Fruit fly (Drosophila melanogaster) Kc167 (cell line): ENCODE results near the gene Sap47.

ENCODE experiments used
- Sin3A ChIP-seq: fragments of >200 bp; optimal IDR thresholded peaks from 2 replicates; lab custom pipeline; 2018; ENCODE audit warnings: missing external identifiers
- psq ChIP-seq: fragments of >200 bp; optimal IDR thresholded peaks from 2 replicates; lab custom pipeline; 2017; ENCODE audit warnings: missing external identifiers
- ttk ChIP-seq: sonication (Bioruptor generic); optimal IDR thresholded peaks from 2 replicates; lab custom pipeline; 2017; ENCODE audit warnings: missing external identifiers

DNA sequence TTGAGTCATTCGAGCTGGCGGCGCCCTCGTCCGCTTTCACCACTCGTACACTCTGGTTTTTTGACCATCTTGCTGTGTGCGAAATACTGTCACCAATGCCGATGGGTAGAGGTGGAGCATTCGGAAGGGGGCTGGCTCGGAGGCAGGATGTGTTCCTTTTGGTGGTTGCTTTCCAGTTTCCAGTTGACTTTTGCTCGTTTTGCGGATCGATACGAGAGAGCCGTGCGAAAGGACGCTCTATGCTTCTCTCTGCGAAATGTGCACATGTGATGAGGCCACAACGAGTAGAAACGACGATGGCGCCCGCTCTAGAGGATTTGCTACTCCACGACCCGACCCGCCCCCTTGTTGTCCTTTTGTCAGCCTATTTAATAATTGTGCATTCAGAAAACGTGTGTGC is 2.8 kb downstream of the Sap47 start:
- no peak for TF ChIP-seq Sin3A (lab: Kevin White, UChicago)
- no peak for TF ChIP-seq psq
- TF ChIP-seq ttk (lab: Kevin White, UChicago) = no peak
